Worm (Caenorhabditis elegans) whole organism, L2 larva: ENCODE data around the gene ZK863.8.

Experiments used
- C34F6.9 ChIP-seq: fragments of 150-350 bp; optimal IDR thresholded peaks from 2 replicates; lab custom pipeline; 2014; ENCODE audit warnings: missing biosample characterization, missing genetic modification characterization
- F13H6.1 ChIP-seq: sonication (generic microtip); optimal IDR thresholded peaks from 2 replicates; lab custom pipeline; 2016; ENCODE audit warnings: missing genetic modification characterization, missing compliant biosample characterization
- R02D3.7 ChIP-seq: fragments of 150-350 bp; optimal IDR thresholded peaks from 2 replicates; lab custom pipeline; 2014; ENCODE audit warnings: missing biosample characterization, missing genetic modification characterization
- Y55F3AM.14 ChIP-seq: fragments of 200-800 bp; sonication (Bioruptor generic); optimal IDR thresholded peaks from 2 replicates; lab custom pipeline; 2018; ENCODE audit warnings: mild to moderate bottlenecking, missing genetic modification characterization, missing compliant biosample characterization
- alr-1 ChIP-seq: fragments of 150-350 bp; optimal IDR thresholded peaks from 2 replicates; lab custom pipeline; 2014; ENCODE audit warnings: missing biosample characterization, missing genetic modification characterization
- aly-2 ChIP-seq: fragments of 150-350 bp; optimal IDR thresholded peaks from 2 replicates; lab custom pipeline; 2014; ENCODE audit warnings: missing biosample characterization, missing genetic modification characterization
- ama-1 ChIP-seq: fragments of 150-350 bp; optimal IDR thresholded peaks from 2 replicates; lab custom pipeline; 2018; ENCODE audit warnings: inconsistent platforms
- ceh-16 ChIP-seq: fragments of 150-350 bp; optimal IDR thresholded peaks from 2 replicates; lab custom pipeline; 2014; ENCODE audit warnings: missing biosample characterization, missing genetic modification characterization
- ceh-82 ChIP-seq: fragments of 150-350 bp; optimal IDR thresholded peaks from 2 replicates; lab custom pipeline; 2014; ENCODE audit warnings: missing biosample characterization, missing genetic modification characterization
- crh-2 ChIP-seq: sonication (generic microtip); optimal IDR thresholded peaks from 2 replicates; lab custom pipeline; 2017; ENCODE audit warnings: missing biosample characterization, missing genetic modification characterization
- dmd-4 ChIP-seq: sonication (generic microtip); optimal IDR thresholded peaks from 2 replicates; lab custom pipeline; 2017; ENCODE audit warnings: missing biosample characterization, missing genetic modification characterization
- egl-27 ChIP-seq: sonication (generic microtip); optimal IDR thresholded peaks from 3 replicates; lab custom pipeline; 2017; ENCODE audit warnings: missing biosample characterization, missing genetic modification reagents, missing genetic modification characterization
- elt-1 ChIP-seq: fragments of 150-350 bp; optimal IDR thresholded peaks from 2 replicates; lab custom pipeline; 2014; ENCODE audit warnings: missing biosample characterization, missing genetic modification characterization
- elt-3 ChIP-seq: sonication (generic microtip); optimal IDR thresholded peaks from 2 replicates; lab custom pipeline; 2017; ENCODE audit warnings: missing biosample characterization, missing genetic modification characterization
- fos-1 ChIP-seq: fragments of 150-350 bp; optimal IDR thresholded peaks from 2 replicates; lab custom pipeline; 2014; ENCODE audit warnings: missing biosample characterization, missing genetic modification characterization
- gmeb-1 ChIP-seq: fragments of 150-350 bp; optimal IDR thresholded peaks from 2 replicates; lab custom pipeline; 2014; ENCODE audit warnings: missing biosample characterization, missing genetic modification characterization
- lin-11 ChIP-seq: fragments of 150-350 bp; sonication (generic microtip); optimal IDR thresholded peaks from 2 replicates; lab custom pipeline; 2014; ENCODE audit warnings: missing biosample characterization, missing genetic modification characterization, inconsistent platforms, mixed read lengths
- lin-13 ChIP-seq: fragments of 150-350 bp; optimal IDR thresholded peaks from 2 replicates; lab custom pipeline; 2014; ENCODE audit warnings: missing biosample characterization, missing genetic modification reagents, missing genetic modification characterization
- lin-39 ChIP-seq: fragments of 150-350 bp; optimal IDR thresholded peaks from 2 replicates; lab custom pipeline; 2014; ENCODE audit warnings: missing biosample characterization, missing genetic modification reagents, missing genetic modification characterization
- mbf-1 ChIP-seq: sonication (generic microtip); optimal IDR thresholded peaks from 2 replicates; lab custom pipeline; 2017; ENCODE audit warnings: missing biosample characterization, missing genetic modification characterization
- mdl-1 ChIP-seq, 2 experiments: fragments of 150-350 bp in 1 of 2; sonication (generic microtip) in 1 of 2; optimal IDR thresholded peaks; 2 replicates each; lab custom pipeline; 2017; ENCODE audit warnings: missing biosample characterization in 2 of 2, missing genetic modification characterization in 2 of 2
- nhr-10 ChIP-seq: sonication (generic microtip); optimal IDR thresholded peaks from 2 replicates; lab custom pipeline; 2017; ENCODE audit warnings: missing biosample characterization, missing genetic modification characterization
- nhr-11 ChIP-seq: fragments of 150-350 bp; optimal IDR thresholded peaks from 2 replicates; lab custom pipeline; 2014; ENCODE audit warnings: missing biosample characterization, missing genetic modification characterization
- nhr-12 ChIP-seq: fragments of 150-350 bp; optimal IDR thresholded peaks from 2 replicates; lab custom pipeline; 2014; ENCODE audit warnings: missing biosample characterization, missing genetic modification characterization
- nhr-129 ChIP-seq: fragments of 150-350 bp; optimal IDR thresholded peaks from 2 replicates; lab custom pipeline; 2014; ENCODE audit warnings: missing biosample characterization, missing genetic modification characterization
- nhr-21 ChIP-seq: fragments of 150-350 bp; optimal IDR thresholded peaks from 2 replicates; lab custom pipeline; 2014; ENCODE audit warnings: missing biosample characterization, missing genetic modification characterization
- nhr-23 ChIP-seq: fragments of 150-350 bp; optimal IDR thresholded peaks from 2 replicates; lab custom pipeline; 2014; ENCODE audit warnings: missing biosample characterization, missing genetic modification reagents, missing genetic modification characterization
- nhr-25 ChIP-seq: fragments of 150-350 bp; sonication (generic microtip); optimal IDR thresholded peaks from 3 replicates; lab custom pipeline; 2014; ENCODE audit warnings: missing biosample characterization, missing genetic modification characterization
- nhr-6 ChIP-seq: fragments of 150-350 bp; optimal IDR thresholded peaks from 2 replicates; lab custom pipeline; 2014; ENCODE audit warnings: missing biosample characterization, missing genetic modification characterization
- nhr-77 ChIP-seq: fragments of 150-350 bp; optimal IDR thresholded peaks from 2 replicates; lab custom pipeline; 2014; ENCODE audit warnings: missing biosample characterization, missing genetic modification characterization
- peb-1 ChIP-seq: fragments of 150-350 bp; optimal IDR thresholded peaks from 2 replicates; lab custom pipeline; 2014; ENCODE audit warnings: missing biosample characterization, missing genetic modification characterization
- sem-4 ChIP-seq: fragments of 150-350 bp; optimal IDR thresholded peaks from 2 replicates; lab custom pipeline; 2014; ENCODE audit warnings: missing biosample characterization, missing genetic modification reagents, missing genetic modification characterization
- skn-1 ChIP-seq: sonication (generic microtip); optimal IDR thresholded peaks from 2 replicates; lab custom pipeline; 2017; ENCODE audit warnings: missing biosample characterization, missing genetic modification characterization
- sma-9 ChIP-seq, 2 experiments: fragments of 150-350 bp in 1 of 2; sonication (generic microtip) in 1 of 2; optimal IDR thresholded peaks; 2 replicates each; lab custom pipeline; 2014 to 2016; ENCODE audit warnings: missing genetic modification characterization in 2 of 2, mild to moderate bottlenecking in 1 of 2, missing biosample characterization in 1 of 2, missing compliant biosample characterization in 1 of 2, missing genetic modification reagents in 1 of 2, moderate library complexity in 1 of 2
- snpc-4 ChIP-seq: fragments of 150-350 bp; optimal IDR thresholded peaks from 2 replicates; lab custom pipeline; 2014; ENCODE audit warnings: missing biosample characterization, missing genetic modification characterization
- unc-39 ChIP-seq: fragments of 150-350 bp; optimal IDR thresholded peaks from 2 replicates; lab custom pipeline; 2014; ENCODE audit warnings: missing biosample characterization, missing genetic modification characterization
- unc-55 ChIP-seq: fragments of 150-350 bp; sonication (generic microtip); optimal IDR thresholded peaks from 3 replicates; lab custom pipeline; 2014; ENCODE audit warnings: missing biosample characterization, missing genetic modification reagents, missing genetic modification characterization
- unc-62 ChIP-seq: fragments of 150-350 bp; optimal IDR thresholded peaks from 2 replicates; lab custom pipeline; 2014; ENCODE audit warnings: missing biosample characterization, missing genetic modification reagents, missing genetic modification characterization
- zag-1 ChIP-seq: fragments of 150-350 bp; optimal IDR thresholded peaks from 2 replicates; lab custom pipeline; 2014; ENCODE audit warnings: missing biosample characterization, missing genetic modification characterization
- ztf-1 ChIP-seq: fragments of 200-800 bp; sonication (Bioruptor generic); conservative IDR thresholded peaks from 2 replicates; pipeline ENCODE4 v1.3.6; 2022; ENCODE audit warnings: missing genetic modification characterization, missing compliant biosample characterization
- ztf-11 ChIP-seq: sonication (generic microtip); optimal IDR thresholded peaks from 2 replicates; lab custom pipeline; 2017; ENCODE audit warnings: missing biosample characterization, missing genetic modification characterization

The ZK863.8 gene

DNA sequence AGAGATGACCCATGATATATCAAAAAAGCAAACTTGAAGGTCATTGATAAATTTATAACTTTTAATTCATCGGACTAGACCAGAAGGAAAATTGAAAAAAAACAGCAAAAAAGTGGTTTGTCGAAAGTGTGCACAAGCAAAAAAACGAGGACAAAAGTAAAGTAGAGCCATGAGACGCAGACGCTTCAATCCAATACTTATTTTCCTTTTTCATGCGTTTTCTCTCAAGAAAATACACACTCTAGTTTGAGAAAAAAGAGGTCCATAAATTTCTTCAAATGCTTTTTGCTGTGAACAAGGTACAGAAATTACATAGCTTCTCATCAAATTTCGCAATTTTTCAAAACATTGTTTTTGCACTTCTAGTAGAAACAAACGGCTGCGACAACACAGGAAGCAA is 26.2 kb downstream of the ZK863.8 start:
- TF ChIP-seq mbf-1, result no peak
- TF ChIP-seq elt-3 (tag; lab: Kevin White, UChicago), result no peak
- no peak for TF ChIP-seq ztf-1 (GFP tag; lab: Robert Waterston, UW)
- no peak for TF ChIP-seq R02D3.7 (tag; lab: Kevin White, UChicago)
- TF ChIP-seq fos-1 (tag; lab: Kevin White, UChicago), result no peak
- TF ChIP-seq alr-1, result no peak
- TF ChIP-seq unc-55, result peak; percentile 79
- TF ChIP-seq mdl-1 (tag; optimal IDR thresholded peaks at IDR 0.05; lab: Kevin White, UChicago), result no peak
- TF ChIP-seq crh-2 (tag; lab: Kevin White, UChicago), result no peak
- peak; percentile 56 for TF ChIP-seq C34F6.9 (tag; lab: Kevin White, UChicago)
- TF ChIP-seq lin-39 (tag; lab: Kevin White, UChicago), result no peak
- TF ChIP-seq gmeb-1 (tag; lab: Kevin White, UChicago), result no peak
- TF ChIP-seq nhr-129, result no peak
- TF ChIP-seq peb-1 (tag; lab: Kevin White, UChicago), result no peak

DNA sequence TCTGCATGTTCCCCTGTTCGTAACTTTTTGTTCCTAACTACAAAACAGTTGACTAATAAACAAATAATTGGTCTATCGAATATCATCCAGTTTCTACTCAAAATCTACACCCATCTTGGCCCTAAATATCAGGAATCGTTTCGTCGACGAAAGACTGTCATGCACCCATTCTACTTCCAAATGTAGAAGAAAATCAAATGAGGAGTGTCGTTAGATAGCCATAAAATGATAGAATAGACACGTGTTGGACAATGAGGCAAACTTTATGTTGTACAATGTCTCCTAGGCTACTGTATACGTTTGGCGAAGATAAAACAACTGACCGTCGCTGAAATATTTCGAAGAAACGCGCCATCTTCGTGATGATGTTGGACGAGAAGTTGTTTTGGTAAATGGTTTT is 27.3 kb downstream of the ZK863.8 start:
- TF ChIP-seq ceh-82 (tag; lab: Kevin White, UChicago) (no peak), nhr-129 (no peak), unc-55 (no peak), R02D3.7 (tag; lab: Kevin White, UChicago) (no peak), dmd-4 (tag; lab: Kevin White, UChicago) (no peak), snpc-4 (tag; lab: Kevin White, UChicago) (no peak), sem-4 (tag; lab: Kevin White, UChicago) (no peak), mbf-1 (no peak)

DNA sequence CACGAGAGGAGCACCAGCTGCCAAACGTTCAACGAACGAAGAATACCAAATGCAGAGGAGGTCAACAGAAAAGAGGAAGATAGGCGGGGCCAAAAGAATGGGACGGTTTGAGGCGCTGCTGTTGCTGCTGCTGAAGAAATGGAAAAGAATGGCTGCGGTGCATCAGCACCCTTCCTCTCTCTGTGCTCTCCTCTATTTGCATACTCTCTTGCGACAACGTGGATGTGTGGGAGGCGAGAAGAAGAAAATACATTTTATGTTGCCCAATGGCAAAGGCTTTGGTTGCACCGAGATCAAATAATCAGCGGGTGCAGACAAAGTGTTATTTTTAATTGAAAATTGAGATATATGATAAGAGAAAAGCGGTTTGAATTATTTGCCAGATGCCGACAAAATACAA is 28.9 kb downstream of the ZK863.8 start:
- TF ChIP-seq aly-2 (tag; lab: Kevin White, UChicago) (no peak), nhr-25 (no peak), fos-1 (tag; lab: Kevin White, UChicago) (no peak), nhr-23 (no peak), nhr-10 (tag; lab: Kevin White, UChicago) (no peak), F13H6.1 (tag; lab: Kevin White, UChicago) (no peak), skn-1 (tag; lab: Kevin White, UChicago) (no peak), nhr-12 (no peak), nhr-6 (tag; lab: Kevin White, UChicago) (no peak), nhr-77 (tag; lab: Kevin White, UChicago) (no peak), mdl-1 (tag; optimal IDR thresholded peaks at IDR 0.05; lab: Kevin White, UChicago) (no peak), R02D3.7 (tag; lab: Kevin White, UChicago) (no peak), mbf-1 (no peak), nhr-129 (peak; percentile 19), ztf-11 (tag; lab: Kevin White, UChicago) (no peak), peb-1 (tag; lab: Kevin White, UChicago) (no peak), sma-9 (GFP tag; optimal IDR thresholded peaks at IDR 0.05; lab: Kevin White, UChicago) (peak; percentile 92), sma-9 (tag; optimal IDR thresholded peaks at IDR 0.05; lab: Kevin White, UChicago) (no peak)

DNA sequence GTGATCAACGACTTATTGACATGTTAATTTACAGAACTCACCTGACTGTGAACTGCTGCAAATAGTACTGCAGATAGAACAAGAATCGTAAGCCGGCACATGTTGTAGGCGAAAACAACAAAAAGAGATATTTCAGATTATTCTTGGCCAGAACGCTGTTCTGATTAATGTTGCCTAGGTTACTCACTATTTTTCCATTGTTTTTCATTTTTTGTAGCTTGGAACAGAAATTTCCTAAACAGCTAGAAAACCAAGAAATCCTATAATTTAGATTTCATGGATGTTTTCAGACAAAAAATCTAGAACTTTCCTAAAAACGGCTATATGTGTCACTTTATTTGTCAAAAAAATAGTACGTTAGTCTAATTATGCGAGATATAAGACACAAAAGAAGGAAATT is 32.8 kb downstream of the ZK863.8 start, which contains the start of gene C27A7.9:
Gene C27A7.9 (minus strand): TSS at position 101 of the 400 bp plus-strand sequence.
- TF ChIP-seq ama-1 (lab: Kevin White, UChicago) (no peak), peb-1 (tag; lab: Kevin White, UChicago) (no peak), lin-13 (GFP tag; lab: Kevin White, UChicago) (no peak), snpc-4 (tag; lab: Kevin White, UChicago) (no peak), fos-1 (tag; lab: Kevin White, UChicago) (no peak), egl-27 (tag; lab: Kevin White, UChicago) (no peak), ceh-16 (tag; lab: Kevin White, UChicago) (no peak), lin-39 (tag; lab: Kevin White, UChicago) (no peak), elt-1 (tag; lab: Kevin White, UChicago) (no peak), dmd-4 (tag; lab: Kevin White, UChicago) (no peak), unc-62 (GFP tag; lab: Kevin White, UChicago) (no peak)
- TF ChIP-seq, all 48 proteins: peak for 0

DNA sequence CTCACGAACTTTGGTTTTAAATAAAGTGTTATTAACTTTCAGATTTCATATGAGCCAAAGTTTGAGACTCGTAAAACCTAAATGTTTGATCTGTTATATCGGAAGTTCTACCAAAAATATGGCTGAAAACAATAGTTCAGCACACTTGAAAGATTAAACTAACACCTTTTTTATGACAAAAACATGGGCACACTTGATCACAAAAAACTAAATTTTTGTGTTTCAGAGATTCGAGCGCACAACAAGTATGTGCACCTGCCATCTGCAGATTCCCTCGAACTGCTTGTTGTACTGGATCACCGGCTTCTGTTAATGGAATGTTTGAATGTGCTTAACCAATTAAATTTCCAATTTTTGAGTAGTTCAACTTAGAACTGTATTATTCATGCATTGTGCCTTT is 33.5 kb downstream of the ZK863.8 start:
- TF ChIP-seq nhr-21 (tag; lab: Kevin White, UChicago) (no peak), nhr-11 (tag; lab: Kevin White, UChicago) (no peak), ztf-11 (tag; lab: Kevin White, UChicago) (no peak), nhr-10 (tag; lab: Kevin White, UChicago) (no peak), egl-27 (tag; lab: Kevin White, UChicago) (no peak), unc-55 (no peak), skn-1 (tag; lab: Kevin White, UChicago) (no peak), elt-3 (tag; lab: Kevin White, UChicago) (no peak), dmd-4 (tag; lab: Kevin White, UChicago) (no peak), lin-11 (tag; lab: Kevin White, UChicago) (no peak), unc-39 (tag; lab: Kevin White, UChicago) (no peak), Y55F3AM.14 (GFP tag; lab: Kevin White, UChicago) (no peak), ceh-82 (tag; lab: Kevin White, UChicago) (no peak), F13H6.1 (tag; lab: Kevin White, UChicago) (no peak), crh-2 (tag; lab: Kevin White, UChicago) (no peak), zag-1 (tag; lab: Kevin White, UChicago) (no peak), C34F6.9 (tag; lab: Kevin White, UChicago) (no peak), nhr-12 (no peak), elt-1 (tag; lab: Kevin White, UChicago) (no peak)
